Worm (Caenorhabditis elegans): ENCODE data around the gene bcl-7.

DNA sequence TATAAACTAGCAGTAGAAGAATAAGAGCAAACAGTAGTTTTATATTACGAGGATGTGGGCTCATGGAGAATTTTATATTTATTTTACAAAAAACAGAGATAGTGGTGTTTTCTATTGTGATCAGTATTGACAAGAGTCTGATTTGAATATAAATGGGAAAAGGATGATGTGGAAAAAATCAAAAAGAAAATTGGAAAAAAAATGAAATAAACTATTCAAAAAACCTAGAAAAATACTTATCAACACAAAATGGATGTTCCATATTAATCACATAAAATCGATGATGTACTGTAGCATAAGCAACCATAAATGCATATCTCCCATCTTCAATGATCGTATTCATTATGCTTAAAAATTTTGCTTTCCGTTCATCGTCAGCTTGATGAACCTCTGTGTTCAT lies 39.0 kb upstream of the bcl-7 start, which contains the start of gene C28H8.7:
- TF ChIP-seq sdz-12 (GFP tag; optimal IDR thresholded peaks at IDR 0.05) (no peak), duxl-1 (tag; optimal IDR thresholded peaks at IDR 0.05; ENCODE audit: poor library complexity) (no peak), mdl-1 (tag; optimal IDR thresholded peaks at IDR 0.05) (no peak)

Measured in whole organism, L4 larva.